Fruit fly (Drosophila melanogaster) whole organism, wandering third instar larva: ENCODE data around the gene CG46448.
A peak's percentile ranks its signal among the peaks of the same experiment; 100 is the strongest.

Source experiments
- Abd-B ChIP-seq: fragments of >200 bp; optimal IDR thresholded peaks from 2 replicates; lab custom pipeline; 2017; ENCODE audit warnings: missing biosample characterization, missing genetic modification characterization
- CG32264 ChIP-seq: fragments of 200-800 bp; sonication (Bioruptor generic); optimal IDR thresholded peaks from 2 replicates; lab custom pipeline; 2016; ENCODE audit warnings: missing biosample characterization, missing genetic modification characterization
- CG9705 ChIP-seq: fragments of 200-800 bp; sonication (Bioruptor generic); optimal IDR thresholded peaks from 2 replicates; lab custom pipeline; 2018; ENCODE audit warnings: missing biosample characterization, mild to moderate bottlenecking, missing genetic modification characterization
- CrebA ChIP-seq: fragments of 200-800 bp; sonication (Bioruptor generic); optimal IDR thresholded peaks from 2 replicates; lab custom pipeline; 2016; ENCODE audit warnings: missing biosample characterization, mild to moderate bottlenecking, missing genetic modification characterization, borderline replicate concordance
- Dfd ChIP-seq: fragments of >200 bp; optimal IDR thresholded peaks from 2 replicates; lab custom pipeline; 2017; ENCODE audit warnings: missing biosample characterization, missing genetic modification characterization
- Dif ChIP-seq: fragments of 200-275, 200-300 bp; sonication (Bioruptor generic); optimal IDR thresholded peaks from 2 replicates; lab custom pipeline; 2018; ENCODE audit warnings: missing biosample characterization, missing genetic modification characterization; ENCODE audit not compliant: partially characterized antibody
- GATAd ChIP-seq: sonication (Bioruptor generic); optimal IDR thresholded peaks from 2 replicates; lab custom pipeline; 2016; ENCODE audit warnings: missing biosample characterization, missing genetic modification characterization
- HLH106 ChIP-seq: fragments of 200-800 bp; optimal IDR thresholded peaks from 3 replicates; lab custom pipeline; 2019; ENCODE audit warnings: missing biosample characterization, mild to moderate bottlenecking, missing genetic modification characterization, moderate library complexity
- Hnf4 ChIP-seq: fragments of 200-800 bp; sonication (Bioruptor generic); optimal IDR thresholded peaks from 2 replicates; lab custom pipeline; 2016; ENCODE audit warnings: missing biosample characterization, mild to moderate bottlenecking, missing genetic modification characterization
- Hr78 ChIP-seq: fragments of >200 bp; optimal IDR thresholded peaks from 2 replicates; lab custom pipeline; 2017; ENCODE audit warnings: missing biosample characterization, missing genetic modification characterization
- Hr83 ChIP-seq: fragments of 200-300 bp; sonication (Bioruptor generic); optimal IDR thresholded peaks from 2 replicates; lab custom pipeline; 2016; ENCODE audit warnings: missing biosample characterization, mild to moderate bottlenecking, missing genetic modification characterization, moderate library complexity; ENCODE audit not compliant: poor library complexity, severe bottlenecking
- Jra ChIP-seq: sonication (Bioruptor generic); optimal IDR thresholded peaks from 2 replicates; lab custom pipeline; 2016; ENCODE audit warnings: missing biosample characterization, missing genetic modification characterization
- Mio ChIP-seq: sonication (Bioruptor generic); optimal IDR thresholded peaks from 2 replicates; lab custom pipeline; 2016; ENCODE audit warnings: missing biosample characterization, missing genetic modification characterization
- Myc ChIP-seq: fragments of >200 bp; optimal IDR thresholded peaks from 2 replicates; lab custom pipeline; 2017
- N ChIP-seq: fragments of >200 bp; optimal IDR thresholded peaks from 2 replicates; lab custom pipeline; 2018; ENCODE audit warnings: missing biosample characterization, missing external identifiers, missing genetic modification characterization
- OdsH ChIP-seq: fragments of 200-800 bp; sonication (Bioruptor generic); optimal IDR thresholded peaks from 2 replicates; lab custom pipeline; 2016; ENCODE audit warnings: missing biosample characterization, mild to moderate bottlenecking, missing genetic modification characterization
- Rel ChIP-seq, 2 experiments: fragments of 200-800 bp; sonication (Bioruptor generic) in 1 of 2; optimal IDR thresholded peaks; 2 replicates in 1 of 2; 3 replicates in 1 of 2; lab custom pipeline; 2016 to 2019; ENCODE audit warnings: mild to moderate bottlenecking in 2 of 2, missing biosample characterization in 2 of 2, missing genetic modification characterization in 2 of 2, moderate library complexity in 1 of 2
- Sp1 ChIP-seq: fragments of 200-800 bp; sonication (Bioruptor generic); optimal IDR thresholded peaks from 3 replicates; lab custom pipeline; 2019; ENCODE audit warnings: missing biosample characterization, mild to moderate bottlenecking, missing genetic modification characterization, moderate library complexity
- Vsx2 ChIP-seq: fragments of 200-300, 225-300 bp; sonication (Bioruptor generic); optimal IDR thresholded peaks from 2 replicates; lab custom pipeline; 2018; ENCODE audit warnings: missing biosample characterization, missing genetic modification characterization; ENCODE audit not compliant: partially characterized antibody
- br ChIP-seq: fragments of 200-800 bp; sonication (Bioruptor generic); optimal IDR thresholded peaks from 2 replicates; lab custom pipeline; 2016; ENCODE audit warnings: missing biosample characterization, missing genetic modification characterization
- brk ChIP-seq: fragments of 200-800 bp; sonication (Bioruptor generic); optimal IDR thresholded peaks from 2 replicates; lab custom pipeline; 2016; ENCODE audit warnings: missing biosample characterization, mild to moderate bottlenecking, missing genetic modification characterization
- dl ChIP-seq, 2 experiments: fragments of 175-275, 200-275 bp in 1 of 2; fragments of 200-275 bp in 1 of 2; sonication (Bioruptor generic); optimal IDR thresholded peaks; lab custom pipeline; 2018; ENCODE audit warnings: mild to moderate bottlenecking in 2 of 2, missing biosample characterization in 2 of 2, missing genetic modification characterization in 2 of 2, moderate library complexity in 2 of 2; ENCODE audit not compliant: partially characterized antibody in 2 of 2, insufficient read depth in 1 of 2
- dmrt93B ChIP-seq: fragments of 200-800 bp; sonication (Bioruptor generic); optimal IDR thresholded peaks from 2 replicates; lab custom pipeline; 2018; ENCODE audit warnings: missing biosample characterization, mild to moderate bottlenecking, missing genetic modification characterization
- dsf ChIP-seq: sonication (Bioruptor generic); optimal IDR thresholded peaks from 2 replicates; lab custom pipeline; 2016; ENCODE audit warnings: missing biosample characterization, missing genetic modification characterization, borderline replicate concordance
- ey ChIP-seq: fragments of 200-800 bp; sonication (Bioruptor generic); optimal IDR thresholded peaks from 2 replicates; lab custom pipeline; 2016; ENCODE audit warnings: missing biosample characterization, missing genetic modification characterization
- foxo ChIP-seq, 2 experiments: fragments of 200-800 bp; sonication (Bioruptor generic); optimal IDR thresholded peaks; 2 replicates in 1 of 2; 3 replicates in 1 of 2; lab custom pipeline; 2016 to 2017; ENCODE audit warnings: missing biosample characterization in 2 of 2, missing genetic modification characterization in 2 of 2
- fru ChIP-seq: fragments of 200-800 bp; sonication (Bioruptor generic); optimal IDR thresholded peaks from 3 replicates; lab custom pipeline; 2016; ENCODE audit warnings: missing biosample characterization, mild to moderate bottlenecking, missing genetic modification characterization
- h ChIP-seq: fragments of 200-800 bp; sonication (Bioruptor generic); optimal IDR thresholded peaks from 3 replicates; lab custom pipeline; 2016; ENCODE audit warnings: missing biosample characterization, mild to moderate bottlenecking, missing genetic modification characterization
- jim ChIP-seq: fragments of 175-275, 200-325 bp; sonication (Bioruptor generic); optimal IDR thresholded peaks from 2 replicates; lab custom pipeline; 2016; ENCODE audit warnings: missing biosample characterization, mild to moderate bottlenecking, missing genetic modification characterization
- lola ChIP-seq: fragments of >200 bp; optimal IDR thresholded peaks from 2 replicates; lab custom pipeline; 2017; ENCODE audit warnings: missing biosample characterization, missing genetic modification characterization
- pan ChIP-seq: fragments of >200 bp; optimal IDR thresholded peaks from 2 replicates; lab custom pipeline; 2017
- psq ChIP-seq: fragments of 200-800 bp; sonication (Bioruptor generic); optimal IDR thresholded peaks from 3 replicates; lab custom pipeline; 2017; ENCODE audit warnings: missing biosample characterization, mild to moderate bottlenecking, missing genetic modification characterization, moderate library complexity
- rgr ChIP-seq: fragments of 200-800 bp; sonication (Bioruptor generic); optimal IDR thresholded peaks from 3 replicates; lab custom pipeline; 2016; ENCODE audit warnings: missing biosample characterization, mild to moderate bottlenecking, missing genetic modification characterization
- sage ChIP-seq: fragments of 200-800 bp; sonication (Bioruptor generic); optimal IDR thresholded peaks from 2 replicates; lab custom pipeline; 2016; ENCODE audit warnings: missing biosample characterization, mild to moderate bottlenecking, missing genetic modification characterization
- sv ChIP-seq: fragments of 200-800 bp; sonication (Bioruptor generic); optimal IDR thresholded peaks from 3 replicates; lab custom pipeline; 2016; ENCODE audit warnings: missing biosample characterization, missing genetic modification characterization
- tai ChIP-seq: sonication (Bioruptor generic); optimal IDR thresholded peaks from 2 replicates; lab custom pipeline; 2016; ENCODE audit warnings: missing biosample characterization, missing genetic modification characterization
- usp ChIP-seq: fragments of >200 bp; optimal IDR thresholded peaks from 2 replicates; lab custom pipeline; 2017; ENCODE audit warnings: missing biosample characterization, missing genetic modification characterization
- woc ChIP-seq: sonication (Bioruptor generic); optimal IDR thresholded peaks from 2 replicates; lab custom pipeline; 2016; ENCODE audit warnings: missing biosample characterization, mild to moderate bottlenecking, missing genetic modification characterization

The CG46448 gene

dm6 chr2L:2391321-2391720 lies at the start of gene CG46448:
TSS of gene CG46448 (plus strand) at chr2L:2391660.
- TF ChIP-seq h (GFP tag; lab: Kevin White, UChicago), result no peak
- TF ChIP-seq CG32264, result no peak
- TF ChIP-seq N (GFP tag; lab: Kevin White, UChicago), result no peak
- no peak for TF ChIP-seq sage (GFP tag; lab: Kevin White, UChicago)
- TF ChIP-seq pan (lab: Kevin White, UChicago), result no peak
- no peak for TF ChIP-seq sv
- no peak for TF ChIP-seq Hnf4 (GFP tag; lab: Kevin White, UChicago)
- TF ChIP-seq rgr (GFP tag; lab: Kevin White, UChicago), result no peak
- no peak for TF ChIP-seq foxo (GFP tag; optimal IDR thresholded peaks at IDR 0.05; lab: Kevin White, UChicago)
- no peak for TF ChIP-seq Jra (GFP tag; lab: Kevin White, UChicago)
- no peak for TF ChIP-seq CG9705 (GFP tag; lab: Kevin White, UChicago)
- no peak for TF ChIP-seq dsf (GFP tag; lab: Kevin White, UChicago)
- TF ChIP-seq OdsH, result no peak
- TF ChIP-seq Rel (GFP tag; optimal IDR thresholded peaks at IDR 0.05; lab: Kevin White, UChicago), result no peak
- TF ChIP-seq Rel (tag; optimal IDR thresholded peaks at IDR 0.05; lab: Kevin White, UChicago), result no peak
- TF ChIP-seq brk (GFP tag; lab: Kevin White, UChicago), result no peak
- no peak for TF ChIP-seq fru (GFP tag; lab: Kevin White, UChicago)
- no peak for TF ChIP-seq CrebA (GFP tag; lab: Kevin White, UChicago)
- TF ChIP-seq Hr78, result no peak
- TF ChIP-seq woc (GFP tag; lab: Kevin White, UChicago), result no peak
- no peak for TF ChIP-seq tai (GFP tag; lab: Kevin White, UChicago)

dm6 chr2L:2348479-2348878 lies 43.0 kb upstream of the CG46448 start:
- TF ChIP-seq OdsH (no peak), pan (lab: Kevin White, UChicago) (no peak), fru (GFP tag; lab: Kevin White, UChicago) (no peak), jim (GFP tag; lab: Kevin White, UChicago) (no peak), Mio (GFP tag; lab: Kevin White, UChicago) (no peak), brk (GFP tag; lab: Kevin White, UChicago) (no peak), Rel (GFP tag; optimal IDR thresholded peaks at IDR 0.05; lab: Kevin White, UChicago) (no peak), Rel (tag; optimal IDR thresholded peaks at IDR 0.05; lab: Kevin White, UChicago) (no peak), woc (GFP tag; lab: Kevin White, UChicago) (no peak), Abd-B (no peak), h (GFP tag; lab: Kevin White, UChicago) (no peak), GATAd (GFP tag; lab: Kevin White, UChicago) (no peak), rgr (GFP tag; lab: Kevin White, UChicago) (no peak), N (GFP tag; lab: Kevin White, UChicago) (no peak), dsf (GFP tag; lab: Kevin White, UChicago) (no peak), dl (GFP tag; optimal IDR thresholded peaks at IDR 0.05; lab: Kevin White, UChicago; ENCODE audit: insufficient read depth in 1 of 2, partially characterized antibody in 2 of 2) (no peak), Dif (GFP tag; lab: Kevin White, UChicago) (no peak), CG9705 (GFP tag; lab: Kevin White, UChicago) (no peak), dmrt93B (GFP tag; lab: Kevin White, UChicago) (no peak), Sp1 (GFP tag; lab: Kevin White, UChicago) (no peak), br (no peak)
- TF ChIP-seq, all 38 proteins: peak for 0

dm6 chr2L:2357228-2357656 lies 34.2 kb upstream of the CG46448 start, which contains the start of gene CG9967:
TSS of gene CG9967 (minus strand) at chr2L:2357356.
- TF ChIP-seq jim (GFP tag; lab: Kevin White, UChicago) (no peak), Hr78 (no peak), HLH106 (tag; lab: Kevin White, UChicago) (peak; percentile 23), GATAd (GFP tag; lab: Kevin White, UChicago) (no peak), rgr (GFP tag; lab: Kevin White, UChicago) (no peak), Vsx2 (GFP tag; lab: Kevin White, UChicago) (no peak), lola (no peak), dsf (GFP tag; lab: Kevin White, UChicago) (no peak), Myc (lab: Kevin White, UChicago) (no peak), dl (GFP tag; optimal IDR thresholded peaks at IDR 0.05; lab: Kevin White, UChicago; ENCODE audit: insufficient read depth in 1 of 2, partially characterized antibody in 2 of 2) (no peak), usp (no peak), CG32264 (no peak), N (GFP tag; lab: Kevin White, UChicago) (no peak), CrebA (GFP tag; lab: Kevin White, UChicago) (no peak), Dfd (no peak), woc (GFP tag; lab: Kevin White, UChicago) (no peak), h (GFP tag; lab: Kevin White, UChicago) (peak; percentile 55), pan (lab: Kevin White, UChicago) (no peak), Abd-B (no peak), ey (GFP tag; lab: Kevin White, UChicago) (no peak), tai (GFP tag; lab: Kevin White, UChicago) (no peak), Dif (GFP tag; lab: Kevin White, UChicago) (no peak), Rel (GFP tag; optimal IDR thresholded peaks at IDR 0.05; lab: Kevin White, UChicago) (no peak), Rel (tag; optimal IDR thresholded peaks at IDR 0.05; lab: Kevin White, UChicago) (no peak), sv (no peak), OdsH (peak; percentile 7), Hr83 (GFP tag; lab: Kevin White, UChicago) (no peak), br (no peak), psq (GFP tag; lab: Kevin White, UChicago) (no peak), Jra (GFP tag; lab: Kevin White, UChicago) (peak; percentile 5), Sp1 (GFP tag; lab: Kevin White, UChicago) (no peak), brk (GFP tag; lab: Kevin White, UChicago) (no peak), CG9705 (GFP tag; lab: Kevin White, UChicago) (peak; percentile 21), Hnf4 (GFP tag; lab: Kevin White, UChicago) (peak; percentile 40), fru (GFP tag; lab: Kevin White, UChicago) (no peak), sage (GFP tag; lab: Kevin White, UChicago) (no peak), Mio (GFP tag; lab: Kevin White, UChicago) (no peak), foxo (GFP tag; optimal IDR thresholded peaks at IDR 0.05; lab: Kevin White, UChicago) (peak in 1 of 2 experiments; percentile 26), dmrt93B (GFP tag; lab: Kevin White, UChicago) (no peak)
